Worm (Caenorhabditis elegans) whole organism, mixed stage, embryonic: ENCODE measurements around the gene str-56.

Experiments used
- M03D4.4 ChIP-seq: sonication (generic microtip); optimal IDR thresholded peaks from 2 replicates; lab custom pipeline; 2017; ENCODE audit warnings: mild to moderate bottlenecking, missing genetic modification characterization, missing compliant biosample characterization
- bed-3 ChIP-seq: fragments of 200-800 bp; sonication (Bioruptor generic); optimal IDR thresholded peaks from 3 replicates; lab custom pipeline; 2018; ENCODE audit warnings: mild to moderate bottlenecking, missing genetic modification characterization, moderate library complexity, missing compliant biosample characterization
- blmp-1 ChIP-seq: fragments of 150-350 bp; optimal IDR thresholded peaks from 2 replicates; lab custom pipeline; 2014; ENCODE audit warnings: missing biosample characterization, missing genetic modification characterization
- ceh-83 ChIP-seq: fragments of 200-800 bp; sonication (Bioruptor generic); optimal IDR thresholded peaks from 2 replicates; lab custom pipeline; 2018; ENCODE audit warnings: mild to moderate bottlenecking, missing genetic modification characterization, missing compliant biosample characterization
- ces-1 ChIP-seq: fragments of 150-350 bp; optimal IDR thresholded peaks from 2 replicates; lab custom pipeline; 2014; ENCODE audit warnings: missing biosample characterization, missing genetic modification reagents, missing genetic modification characterization
- drap-1 ChIP-seq: fragments of 200-800 bp; sonication (Bioruptor generic); optimal IDR thresholded peaks from 3 replicates; lab custom pipeline; 2018; ENCODE audit warnings: mild to moderate bottlenecking, missing genetic modification characterization, missing compliant biosample characterization
- elt-1 ChIP-seq: sonication (generic microtip); optimal IDR thresholded peaks from 2 replicates; lab custom pipeline; 2017; ENCODE audit warnings: missing genetic modification characterization, mild to moderate bottlenecking, missing compliant biosample characterization, antibody characterized with exemption, moderate library complexity, borderline replicate concordance; ENCODE audit not compliant: insufficient read depth
- elt-3 ChIP-seq: fragments of 150-350 bp; optimal IDR thresholded peaks from 2 replicates; lab custom pipeline; 2014; ENCODE audit warnings: missing biosample characterization, missing genetic modification characterization
- flh-1 ChIP-seq: fragments of 200-800 bp; sonication (Bioruptor generic); optimal IDR thresholded peaks from 2 replicates; lab custom pipeline; 2018; ENCODE audit warnings: mild to moderate bottlenecking, missing genetic modification characterization, moderate library complexity, missing compliant biosample characterization
- ham-2 ChIP-seq: fragments of 200-800 bp; sonication (Bioruptor generic); optimal IDR thresholded peaks from 2 replicates; lab custom pipeline; 2018; ENCODE audit warnings: mild to moderate bottlenecking, missing genetic modification characterization, missing compliant biosample characterization
- lin-32 ChIP-seq: fragments of 200-800 bp; sonication (Bioruptor generic); optimal IDR thresholded peaks from 2 replicates; lab custom pipeline; 2018; ENCODE audit warnings: mild to moderate bottlenecking, missing genetic modification characterization, missing compliant biosample characterization
- lsy-2 ChIP-seq: fragments of 150-350 bp; optimal IDR thresholded peaks from 2 replicates; lab custom pipeline; 2014; ENCODE audit warnings: missing biosample characterization, missing genetic modification characterization
- mab-5 ChIP-seq: fragments of 150-350 bp; optimal IDR thresholded peaks from 2 replicates; lab custom pipeline; 2014; ENCODE audit warnings: missing biosample characterization, missing genetic modification characterization
- mep-1 ChIP-seq: fragments of 150-350 bp; optimal IDR thresholded peaks from 2 replicates; lab custom pipeline; 2017; ENCODE audit warnings: missing biosample characterization, missing genetic modification reagents, missing genetic modification characterization, inconsistent platforms
- mls-2 ChIP-seq: sonication (generic microtip); optimal IDR thresholded peaks from 2 replicates; lab custom pipeline; 2016; ENCODE audit warnings: mild to moderate bottlenecking, missing genetic modification characterization, moderate library complexity, missing compliant biosample characterization
- nhr-12 ChIP-seq: fragments of 150-350 bp; optimal IDR thresholded peaks from 2 replicates; lab custom pipeline; 2014; ENCODE audit warnings: missing biosample characterization, missing genetic modification characterization
- nhr-2 ChIP-seq: fragments of 150-350 bp; optimal IDR thresholded peaks from 2 replicates; lab custom pipeline; 2014; ENCODE audit warnings: missing biosample characterization, missing genetic modification characterization
- nhr-237 ChIP-seq: fragments of 150-350 bp; optimal IDR thresholded peaks from 2 replicates; lab custom pipeline; 2014; ENCODE audit warnings: missing biosample characterization, missing genetic modification characterization
- nhr-76 ChIP-seq: sonication (generic microtip); optimal IDR thresholded peaks from 2 replicates; lab custom pipeline; 2017; ENCODE audit warnings: missing biosample characterization, missing genetic modification characterization
- pha-4 ChIP-seq: fragments of 150-350 bp; optimal IDR thresholded peaks from 2 replicates; lab custom pipeline; 2018; ENCODE audit warnings: missing biosample characterization, missing genetic modification reagents, missing genetic modification characterization
- sem-2 ChIP-seq: fragments of 200-800 bp; sonication (Bioruptor generic); optimal IDR thresholded peaks from 2 replicates; lab custom pipeline; 2018; ENCODE audit warnings: mild to moderate bottlenecking, missing genetic modification characterization, missing compliant biosample characterization
- sptf-1 ChIP-seq: sonication (generic microtip); optimal IDR thresholded peaks from 2 replicates; lab custom pipeline; 2017; ENCODE audit warnings: mild to moderate bottlenecking, missing genetic modification characterization, moderate library complexity, missing compliant biosample characterization
- tbx-8 ChIP-seq: fragments of 200-800 bp; sonication (Bioruptor generic); optimal IDR thresholded peaks from 2 replicates; lab custom pipeline; 2018; ENCODE audit warnings: mild to moderate bottlenecking, missing genetic modification characterization, moderate library complexity, missing compliant biosample characterization
- unc-120 ChIP-seq: sonication (generic microtip); optimal IDR thresholded peaks from 2 replicates; lab custom pipeline; 2017; ENCODE audit warnings: missing genetic modification characterization, missing compliant biosample characterization; ENCODE audit not compliant: poor library complexity, severe bottlenecking
- unc-39 ChIP-seq: fragments of 150-350 bp; optimal IDR thresholded peaks from 2 replicates; lab custom pipeline; 2014; ENCODE audit warnings: missing biosample characterization, missing genetic modification characterization
- unc-62 ChIP-seq: fragments of 150-350 bp; optimal IDR thresholded peaks from 2 replicates; lab custom pipeline; 2014; ENCODE audit warnings: missing biosample characterization, missing genetic modification reagents, missing genetic modification characterization
- ztf-11 ChIP-seq: fragments of 150-350 bp; optimal IDR thresholded peaks from 2 replicates; lab custom pipeline; 2014; ENCODE audit warnings: missing biosample characterization, missing genetic modification characterization

The str-56 gene

ce11 chrV:15892696-15893095 is 20.3 kb downstream of the str-56 start, which contains the start of gene T06C12.11:
TSS of gene T06C12.11 (plus strand) at chrV:15892996.
- TF ChIP-seq elt-3 (tag; lab: Kevin White, UChicago), result no peak
- no peak for TF ChIP-seq nhr-237 (tag; lab: Kevin White, UChicago)
- no peak for TF ChIP-seq unc-120 (tag; lab: Kevin White, UChicago)

- no peak for TF ChIP-seq nhr-12
- no peak for TF ChIP-seq mls-2 (tag; lab: Kevin White, UChicago)
- no peak for TF ChIP-seq elt-3 (tag; lab: Kevin White, UChicago)
- no peak for TF ChIP-seq nhr-237 (tag; lab: Kevin White, UChicago)
- no peak for TF ChIP-seq M03D4.4 (tag; lab: Kevin White, UChicago)
- TF ChIP-seq ztf-11 (tag; lab: Kevin White, UChicago), result no peak
- TF ChIP-seq elt-1 (tag; lab: Kevin White, UChicago), result no peak
- TF ChIP-seq ceh-83, result no peak
- no peak for TF ChIP-seq lin-32
- no peak for TF ChIP-seq mab-5 (tag; lab: Kevin White, UChicago)
- no peak for TF ChIP-seq pha-4 (tag; lab: Kevin White, UChicago)
- no peak for TF ChIP-seq mep-1 (tag; lab: Kevin White, UChicago)
- TF ChIP-seq flh-1, result no peak
- no peak for TF ChIP-seq unc-39
- no peak for TF ChIP-seq ces-1 (GFP tag; lab: Kevin White, UChicago)
- no peak for TF ChIP-seq unc-120 (tag; lab: Kevin White, UChicago)
- no peak for TF ChIP-seq unc-62 (GFP tag; lab: Kevin White, UChicago)
- no peak for TF ChIP-seq nhr-2 (tag; lab: Kevin White, UChicago)
These were observed 24.3 kb downstream of the str-56 start, which contains the start of gene nhr-213 for ce11 chrV:15896671-15897070. TSS of gene nhr-213 (minus strand) at chrV:15896771.

DNA sequence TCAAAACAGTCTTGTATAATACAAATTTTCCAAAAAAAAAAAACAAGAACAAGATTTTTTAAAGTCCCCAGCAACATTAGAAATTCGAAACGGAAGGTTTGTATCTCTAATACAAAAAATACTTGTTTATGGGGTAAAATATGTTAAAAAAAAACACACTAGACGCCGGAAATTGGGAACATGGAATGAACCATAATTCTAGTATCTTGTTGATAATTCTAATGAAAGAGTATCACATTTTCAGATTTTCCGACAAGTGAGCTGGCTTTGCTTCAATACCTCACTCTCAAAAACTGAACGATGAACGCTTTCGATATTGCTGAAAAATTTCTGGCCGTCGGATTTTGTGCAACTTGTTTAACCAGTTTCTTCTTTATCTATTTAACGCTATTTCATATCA is 25.3 kb downstream of the str-56 start, which contains the start of gene str-60:
Gene str-60, plus strand, starts transcription at position 301 of the 400 bp plus-strand sequence.
- TF ChIP-seq sem-2 (GFP tag; lab: Kevin White, UChicago), result no peak
- TF ChIP-seq bed-3 (GFP tag; lab: Kevin White, UChicago), result no peak
- TF ChIP-seq mep-1 (tag; lab: Kevin White, UChicago), result no peak
- TF ChIP-seq unc-39, result no peak
- no peak for TF ChIP-seq mab-5 (tag; lab: Kevin White, UChicago)
- no peak for TF ChIP-seq ham-2 (GFP tag; lab: Kevin White, UChicago)
- no peak for TF ChIP-seq sptf-1 (tag; lab: Kevin White, UChicago)
- no peak for TF ChIP-seq ceh-83
- TF ChIP-seq ztf-11 (tag; lab: Kevin White, UChicago), result no peak
- TF ChIP-seq elt-1 (tag; lab: Kevin White, UChicago), result no peak
- no peak for TF ChIP-seq unc-62 (GFP tag; lab: Kevin White, UChicago)
- TF ChIP-seq lsy-2 (tag; lab: Kevin White, UChicago), result no peak
- no peak for TF ChIP-seq flh-1
- TF ChIP-seq ces-1 (GFP tag; lab: Kevin White, UChicago), result no peak
- TF ChIP-seq blmp-1, result no peak
- TF ChIP-seq elt-3 (tag; lab: Kevin White, UChicago), result no peak
- no peak for TF ChIP-seq unc-120 (tag; lab: Kevin White, UChicago)
- TF ChIP-seq mls-2 (tag; lab: Kevin White, UChicago), result no peak
- TF ChIP-seq nhr-76 (tag; lab: Kevin White, UChicago), result no peak

- TF ChIP-seq ces-1 (GFP tag; lab: Kevin White, UChicago), result no peak
These were observed 27.3 kb downstream of the str-56 start, which contains the start of gene T06C12.14 for ce11 chrV:15899696-15900095. TSS of gene T06C12.14 (plus strand) at chrV:15899996.

DNA sequence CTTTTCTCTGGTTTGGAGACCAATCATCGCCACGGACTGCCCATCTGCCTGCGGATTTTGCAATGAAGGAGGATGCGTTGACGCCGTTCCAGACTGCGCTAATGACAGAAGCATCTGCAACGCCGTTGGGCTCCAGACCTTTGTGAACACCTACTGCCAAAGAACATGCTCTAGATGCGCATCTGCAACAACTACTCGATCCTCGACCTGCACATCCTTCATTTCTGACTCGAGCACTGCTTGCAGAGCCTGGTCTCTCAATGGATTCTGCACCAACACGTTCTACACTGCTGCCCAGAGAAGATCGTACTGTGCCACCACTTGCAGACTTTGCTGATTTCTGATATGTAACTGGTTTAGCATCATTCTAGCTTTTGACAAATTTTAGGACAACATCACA is 28.2 kb downstream of the str-56 start:
- TF ChIP-seq mep-1 (tag; lab: Kevin White, UChicago) (no peak), pha-4 (tag; lab: Kevin White, UChicago) (no peak), bed-3 (GFP tag; lab: Kevin White, UChicago) (no peak), drap-1 (GFP tag; lab: Kevin White, UChicago) (no peak), ces-1 (GFP tag; lab: Kevin White, UChicago) (no peak), nhr-237 (tag; lab: Kevin White, UChicago) (no peak), sem-2 (GFP tag; lab: Kevin White, UChicago) (no peak), tbx-8 (GFP tag; lab: Kevin White, UChicago) (no peak), unc-62 (GFP tag; lab: Kevin White, UChicago) (no peak)
- TF ChIP-seq, all 35 proteins: peak for 0
